Worm (Caenorhabditis elegans) whole organism, L4 larva: ENCODE results near the gene srx-110.

Experiments used
- F49E8.2 ChIP-seq: sonication (generic microtip); optimal IDR thresholded peaks from 2 replicates; lab custom pipeline; 2016; ENCODE audit warnings: missing compliant biosample characterization, mild to moderate bottlenecking, missing genetic modification characterization, borderline replicate concordance
- ceh-44 ChIP-seq: fragments of 200-800 bp; sonication (Bioruptor generic); IDR thresholded peaks from 2 replicates; pipeline ENCODE4 v1.3.6; 2022; ENCODE audit warnings: missing genetic modification reagents, missing genetic modification characterization, missing compliant biosample characterization
- dve-1 ChIP-seq: sonication (generic microtip); optimal IDR thresholded peaks from 2 replicates; lab custom pipeline; 2017; ENCODE audit warnings: antibody characterized with exemption, mild to moderate bottlenecking, missing genetic modification characterization, missing compliant biosample characterization; ENCODE audit not compliant: insufficient read depth
- fkh-10 ChIP-seq: fragments of 150-350 bp; optimal IDR thresholded peaks from 2 replicates; lab custom pipeline; 2014; ENCODE audit warnings: missing biosample characterization, missing genetic modification reagents, missing genetic modification characterization

- no peak for TF ChIP-seq dve-1 (tag; lab: Kevin White, UChicago)
- no peak for TF ChIP-seq ceh-44 (GFP tag; lab: Robert Waterston, UW)
- no peak for TF ChIP-seq F49E8.2
- TF ChIP-seq fkh-10 (GFP tag; lab: Kevin White, UChicago) = no peak
Observed at ce11 chrII:3690646-3691045, 18.7 kb upstream of the srx-110 start, which contains the start of gene srx-101.
